Worm (Caenorhabditis elegans) whole organism, midembryonic: Measurements from ENCODE around the gene C04G2.10.

Experiments
- T22C8.4 ChIP-seq: fragments of 200-800 bp; sonication (Bioruptor generic); IDR thresholded peaks from 2 replicates; pipeline ENCODE4 v1.3.6; 2022; ENCODE audit warnings: missing genetic modification characterization, missing compliant biosample characterization
- cog-1 ChIP-seq: sonication (generic microtip); optimal IDR thresholded peaks from 2 replicates; lab custom pipeline; 2016; ENCODE audit warnings: missing genetic modification characterization, missing compliant biosample characterization
- flt-1 ChIP-seq: fragments of 200-800 bp; sonication (Bioruptor generic); IDR thresholded peaks from 2 replicates; pipeline ENCODE4 v1.3.6; 2022; ENCODE audit warnings: missing genetic modification characterization, missing compliant biosample characterization
- klf-2 ChIP-seq: fragments of 200-800 bp; sonication (Bioruptor generic); conservative IDR thresholded peaks from 2 replicates; pipeline ENCODE4 v1.3.6; 2022; ENCODE audit warnings: missing genetic modification reagents, missing genetic modification characterization, missing compliant biosample characterization
- med-1 ChIP-seq: sonication (generic microtip); optimal IDR thresholded peaks from 2 replicates; lab custom pipeline; 2017; ENCODE audit warnings: missing genetic modification characterization, mild to moderate bottlenecking, missing compliant biosample characterization, antibody characterized with exemption, missing genetic modification reagents; ENCODE audit not compliant: insufficient read depth
- ref-1 ChIP-seq: fragments of 200-800 bp; sonication (Bioruptor generic); conservative IDR thresholded peaks from 2 replicates; pipeline ENCODE4 v1.3.6; 2022; ENCODE audit warnings: missing genetic modification reagents, missing genetic modification characterization, missing compliant biosample characterization
- tab-1 ChIP-seq: fragments of 200-800 bp; sonication (Bioruptor generic); IDR thresholded peaks from 2 replicates; pipeline ENCODE4 v1.3.6; 2022; ENCODE audit warnings: missing genetic modification characterization, missing compliant biosample characterization
- ztf-23 ChIP-seq: fragments of 200-800 bp; sonication (Bioruptor generic); IDR thresholded peaks from 2 replicates; pipeline ENCODE4 v1.3.6; 2022; ENCODE audit warnings: missing genetic modification reagents, missing genetic modification characterization, missing compliant biosample characterization
- ztf-29 ChIP-seq: fragments of 200-800 bp; sonication (Bioruptor generic); IDR thresholded peaks from 2 replicates; pipeline ENCODE4 v1.3.6; 2022; ENCODE audit warnings: missing genetic modification reagents, missing genetic modification characterization, missing compliant biosample characterization

The C04G2.10 gene

ce11 chrIV:10084323-10084959 lies 30.8 kb upstream of the C04G2.10 start, which contains the start of gene W01B6.8:
TSS of gene W01B6.8 (minus strand) at chrIV:10084373.
- TF ChIP-seq med-1 (GFP tag; lab: Kevin White, UChicago) (no peak), ztf-23 (GFP tag; lab: Robert Waterston, UW) (no peak)

ce11 chrIV:10085401-10086187 lies 29.6 kb upstream of the C04G2.10 start, which contains the start of the genes col-2 and ndc-80:
TSS of gene col-2 (minus strand) at chrIV:10085451.
TSS of gene ndc-80 (plus strand) at chrIV:10086137.
- TF ChIP-seq cog-1 (tag; lab: Kevin White, UChicago): no peak
- peak; percentile 61; the same call in 1 of the 2 replicates for TF ChIP-seq flt-1 (GFP tag; lab: Robert Waterston, UW)

- TF ChIP-seq ztf-23 (GFP tag; lab: Robert Waterston, UW) (no peak), ztf-29 (no peak), flt-1 (GFP tag; lab: Robert Waterston, UW) (no peak), cog-1 (tag; lab: Kevin White, UChicago) (no peak), med-1 (GFP tag; lab: Kevin White, UChicago) (no peak), klf-2 (GFP tag; lab: Robert Waterston, UW) (no peak), ref-1 (GFP tag; lab: Robert Waterston, UW) (no peak), T22C8.4 (no peak), tab-1 (GFP tag; lab: Robert Waterston, UW) (no peak)
These were observed 25.5 kb upstream of the C04G2.10 start, which contains the start of gene ttr-39 for ce11 chrIV:10089777-10090176. TSS of gene ttr-39 (minus strand) at chrIV:10089877.

ce11 chrIV:10090358-10090757 lies 24.9 kb upstream of the C04G2.10 start, which contains the start of gene ttbk-5:
TSS of gene ttbk-5 (plus strand) at chrIV:10090658.
- TF ChIP-seq klf-2 (GFP tag; lab: Robert Waterston, UW) (no peak), flt-1 (GFP tag; lab: Robert Waterston, UW) (no peak), ztf-23 (GFP tag; lab: Robert Waterston, UW) (no peak)

- no peak for TF ChIP-seq ztf-23 (GFP tag; lab: Robert Waterston, UW)
- TF ChIP-seq flt-1 (GFP tag; lab: Robert Waterston, UW): no peak
- no peak for TF ChIP-seq med-1 (GFP tag; lab: Kevin White, UChicago)
- no peak for TF ChIP-seq ref-1 (GFP tag; lab: Robert Waterston, UW)
- no peak for TF ChIP-seq ztf-29
- TF ChIP-seq klf-2 (GFP tag; lab: Robert Waterston, UW): no peak
- TF ChIP-seq T22C8.4: no peak
- no peak for TF ChIP-seq cog-1 (tag; lab: Kevin White, UChicago)
- TF ChIP-seq tab-1 (GFP tag; lab: Robert Waterston, UW): no peak
These were observed 20.1 kb upstream of the C04G2.10 start, which contains the start of the genes C04G2.5 and msp-36 for ce11 chrIV:10095171-10095570. TSS of gene C04G2.5 (minus strand) at chrIV:10095271. TSS of gene msp-36 (plus strand) at chrIV:10095433.

- no peak for TF ChIP-seq T22C8.4
- TF ChIP-seq klf-2 (GFP tag; lab: Robert Waterston, UW): no peak
- no peak for TF ChIP-seq tab-1 (GFP tag; lab: Robert Waterston, UW)
- TF ChIP-seq flt-1 (GFP tag; lab: Robert Waterston, UW): no peak
- TF ChIP-seq med-1 (GFP tag; lab: Kevin White, UChicago): no peak
- no peak for TF ChIP-seq ztf-23 (GFP tag; lab: Robert Waterston, UW)
- TF ChIP-seq ztf-29: no peak
- TF ChIP-seq cog-1 (tag; lab: Kevin White, UChicago): no peak
- no peak for TF ChIP-seq ref-1 (GFP tag; lab: Robert Waterston, UW)
These were observed 18.4 kb upstream of the C04G2.10 start, which contains the start of gene dis-3 for ce11 chrIV:10096881-10097280. TSS of gene dis-3 (plus strand) at chrIV:10097202.

ce11 chrIV:10110417-10110816 lies 4.8 kb upstream of the C04G2.10 start, which contains the start of gene egl-38:
TSS of gene egl-38 (minus strand) at chrIV:10110517.
- TF ChIP-seq ztf-23 (GFP tag; lab: Robert Waterston, UW) (no peak), flt-1 (GFP tag; lab: Robert Waterston, UW) (no peak), klf-2 (GFP tag; lab: Robert Waterston, UW) (no peak), ref-1 (GFP tag; lab: Robert Waterston, UW) (no peak), med-1 (GFP tag; lab: Kevin White, UChicago) (no peak), ztf-29 (no peak), tab-1 (GFP tag; lab: Robert Waterston, UW) (no peak), cog-1 (tag; lab: Kevin White, UChicago) (no peak), T22C8.4 (no peak)

ce11 chrIV:10110870-10111269 lies 4.4 kb upstream of the C04G2.10 start:
- TF ChIP-seq ztf-23 (GFP tag; lab: Robert Waterston, UW) (no peak), ztf-29 (no peak), cog-1 (tag; lab: Kevin White, UChicago) (no peak), med-1 (GFP tag; lab: Kevin White, UChicago) (no peak), klf-2 (GFP tag; lab: Robert Waterston, UW) (no peak), T22C8.4 (no peak), tab-1 (GFP tag; lab: Robert Waterston, UW) (no peak)

ce11 chrIV:10111441-10111840 lies 3.8 kb upstream of the C04G2.10 start, which contains the start of gene spch-1:
TSS of gene spch-1 (minus strand) at chrIV:10111541.
- no peak for TF ChIP-seq ztf-23 (GFP tag; lab: Robert Waterston, UW)
- no peak for TF ChIP-seq cog-1 (tag; lab: Kevin White, UChicago)
- no peak for TF ChIP-seq flt-1 (GFP tag; lab: Robert Waterston, UW)
- no peak for TF ChIP-seq klf-2 (GFP tag; lab: Robert Waterston, UW)
- TF ChIP-seq ztf-29: no peak
- no peak for TF ChIP-seq tab-1 (GFP tag; lab: Robert Waterston, UW)
- no peak for TF ChIP-seq med-1 (GFP tag; lab: Kevin White, UChicago)
- TF ChIP-seq T22C8.4: no peak
- no peak for TF ChIP-seq ref-1 (GFP tag; lab: Robert Waterston, UW)
